Fruit fly (Drosophila melanogaster) whole organism, wandering third instar larva: ENCODE measurements around the gene Sgs5bis.
A peak's percentile ranks its signal among the peaks of the same experiment; 100 is the strongest.

Source experiments
- CG32264 ChIP-seq: fragments of 200-800 bp; sonication (Bioruptor generic); optimal IDR thresholded peaks from 2 replicates; lab custom pipeline; 2016; ENCODE audit warnings: missing biosample characterization, missing genetic modification characterization
- CG9705 ChIP-seq: fragments of 200-800 bp; sonication (Bioruptor generic); optimal IDR thresholded peaks from 2 replicates; lab custom pipeline; 2018; ENCODE audit warnings: missing biosample characterization, mild to moderate bottlenecking, missing genetic modification characterization
- CrebA ChIP-seq: fragments of 200-800 bp; sonication (Bioruptor generic); optimal IDR thresholded peaks from 2 replicates; lab custom pipeline; 2016; ENCODE audit warnings: missing biosample characterization, mild to moderate bottlenecking, missing genetic modification characterization, borderline replicate concordance
- Dfd ChIP-seq: fragments of >200 bp; optimal IDR thresholded peaks from 2 replicates; lab custom pipeline; 2017; ENCODE audit warnings: missing biosample characterization, missing genetic modification characterization
- Dif ChIP-seq: fragments of 200-275, 200-300 bp; sonication (Bioruptor generic); optimal IDR thresholded peaks from 2 replicates; lab custom pipeline; 2018; ENCODE audit warnings: missing biosample characterization, missing genetic modification characterization; ENCODE audit not compliant: partially characterized antibody
- Hr78 ChIP-seq: fragments of >200 bp; optimal IDR thresholded peaks from 2 replicates; lab custom pipeline; 2017; ENCODE audit warnings: missing biosample characterization, missing genetic modification characterization
- Jra ChIP-seq: sonication (Bioruptor generic); optimal IDR thresholded peaks from 2 replicates; lab custom pipeline; 2016; ENCODE audit warnings: missing biosample characterization, missing genetic modification characterization
- Mio ChIP-seq: sonication (Bioruptor generic); optimal IDR thresholded peaks from 2 replicates; lab custom pipeline; 2016; ENCODE audit warnings: missing biosample characterization, missing genetic modification characterization
- Myc ChIP-seq: fragments of >200 bp; optimal IDR thresholded peaks from 2 replicates; lab custom pipeline; 2017
- N ChIP-seq: fragments of >200 bp; optimal IDR thresholded peaks from 2 replicates; lab custom pipeline; 2018; ENCODE audit warnings: missing biosample characterization, missing external identifiers, missing genetic modification characterization
- OdsH ChIP-seq: fragments of 200-800 bp; sonication (Bioruptor generic); optimal IDR thresholded peaks from 2 replicates; lab custom pipeline; 2016; ENCODE audit warnings: missing biosample characterization, mild to moderate bottlenecking, missing genetic modification characterization
- Rel ChIP-seq, 2 experiments: fragments of 200-800 bp; sonication (Bioruptor generic) in 1 of 2; optimal IDR thresholded peaks; 2 replicates in 1 of 2; 3 replicates in 1 of 2; lab custom pipeline; 2016 to 2019; ENCODE audit warnings: mild to moderate bottlenecking in 2 of 2, missing biosample characterization in 2 of 2, missing genetic modification characterization in 2 of 2, moderate library complexity in 1 of 2
- Sp1 ChIP-seq: fragments of 200-800 bp; sonication (Bioruptor generic); optimal IDR thresholded peaks from 3 replicates; lab custom pipeline; 2019; ENCODE audit warnings: missing biosample characterization, mild to moderate bottlenecking, missing genetic modification characterization, moderate library complexity
- Vsx2 ChIP-seq: fragments of 200-300, 225-300 bp; sonication (Bioruptor generic); optimal IDR thresholded peaks from 2 replicates; lab custom pipeline; 2018; ENCODE audit warnings: missing biosample characterization, missing genetic modification characterization; ENCODE audit not compliant: partially characterized antibody
- dl ChIP-seq, 2 experiments: fragments of 175-275, 200-275 bp in 1 of 2; fragments of 200-275 bp in 1 of 2; sonication (Bioruptor generic); optimal IDR thresholded peaks; lab custom pipeline; 2018; ENCODE audit warnings: mild to moderate bottlenecking in 2 of 2, missing biosample characterization in 2 of 2, missing genetic modification characterization in 2 of 2, moderate library complexity in 2 of 2; ENCODE audit not compliant: partially characterized antibody in 2 of 2, insufficient read depth in 1 of 2
- dmrt93B ChIP-seq: fragments of 200-800 bp; sonication (Bioruptor generic); optimal IDR thresholded peaks from 2 replicates; lab custom pipeline; 2018; ENCODE audit warnings: missing biosample characterization, mild to moderate bottlenecking, missing genetic modification characterization
- dsf ChIP-seq: sonication (Bioruptor generic); optimal IDR thresholded peaks from 2 replicates; lab custom pipeline; 2016; ENCODE audit warnings: missing biosample characterization, missing genetic modification characterization, borderline replicate concordance
- ey ChIP-seq: fragments of 200-800 bp; sonication (Bioruptor generic); optimal IDR thresholded peaks from 2 replicates; lab custom pipeline; 2016; ENCODE audit warnings: missing biosample characterization, missing genetic modification characterization
- foxo ChIP-seq, 2 experiments: fragments of 200-800 bp; sonication (Bioruptor generic); optimal IDR thresholded peaks; 2 replicates in 1 of 2; 3 replicates in 1 of 2; lab custom pipeline; 2016 to 2017; ENCODE audit warnings: missing biosample characterization in 2 of 2, missing genetic modification characterization in 2 of 2
- fru ChIP-seq: fragments of 200-800 bp; sonication (Bioruptor generic); optimal IDR thresholded peaks from 3 replicates; lab custom pipeline; 2016; ENCODE audit warnings: missing biosample characterization, mild to moderate bottlenecking, missing genetic modification characterization
- h ChIP-seq: fragments of 200-800 bp; sonication (Bioruptor generic); optimal IDR thresholded peaks from 3 replicates; lab custom pipeline; 2016; ENCODE audit warnings: missing biosample characterization, mild to moderate bottlenecking, missing genetic modification characterization
- lola ChIP-seq: fragments of >200 bp; optimal IDR thresholded peaks from 2 replicates; lab custom pipeline; 2017; ENCODE audit warnings: missing biosample characterization, missing genetic modification characterization
- pan ChIP-seq: fragments of >200 bp; optimal IDR thresholded peaks from 2 replicates; lab custom pipeline; 2017
- psq ChIP-seq: fragments of 200-800 bp; sonication (Bioruptor generic); optimal IDR thresholded peaks from 3 replicates; lab custom pipeline; 2017; ENCODE audit warnings: missing biosample characterization, mild to moderate bottlenecking, missing genetic modification characterization, moderate library complexity
- sv ChIP-seq: fragments of 200-800 bp; sonication (Bioruptor generic); optimal IDR thresholded peaks from 3 replicates; lab custom pipeline; 2016; ENCODE audit warnings: missing biosample characterization, missing genetic modification characterization
- tai ChIP-seq: sonication (Bioruptor generic); optimal IDR thresholded peaks from 2 replicates; lab custom pipeline; 2016; ENCODE audit warnings: missing biosample characterization, missing genetic modification characterization
- woc ChIP-seq: sonication (Bioruptor generic); optimal IDR thresholded peaks from 2 replicates; lab custom pipeline; 2016; ENCODE audit warnings: missing biosample characterization, mild to moderate bottlenecking, missing genetic modification characterization

The Sgs5bis gene

dm6 chr3R:17605872-17606271 is 11.7 kb downstream of the Sgs5bis start, which contains the start of gene sll:
TSS of gene sll (plus strand) at chr3R:17606106.
- TF ChIP-seq Hr78 (GFP tag; lab: Kevin White, UChicago) (no peak), Dif (GFP tag; lab: Kevin White, UChicago) (no peak), N (no peak), Dfd (GFP tag; lab: Kevin White, UChicago) (no peak), psq (GFP tag; lab: Kevin White, UChicago) (no peak)

dm6 chr3R:17609059-17609458 is 14.9 kb downstream of the Sgs5bis start, which contains the start of gene CG14329:
TSS of gene CG14329 (plus strand) at chr3R:17609359.
- no peak for TF ChIP-seq Jra (GFP tag; lab: Kevin White, UChicago)

- TF ChIP-seq pan (lab: Kevin White, UChicago) (no peak), CrebA (GFP tag; lab: Kevin White, UChicago) (no peak), fru (GFP tag; lab: Kevin White, UChicago) (no peak), foxo (GFP tag; optimal IDR thresholded peaks at IDR 0.05; lab: Kevin White, UChicago) (no peak), sv (GFP tag; lab: Kevin White, UChicago) (no peak), dmrt93B (GFP tag; lab: Kevin White, UChicago) (no peak), Mio (GFP tag; lab: Kevin White, UChicago) (no peak)
Measured at dm6 chr3R:17611411-17611810, 17.2 kb downstream of the Sgs5bis start, which contains the start of gene Edg91. TSS of gene Edg91 (minus strand) at chr3R:17611511.

dm6 chr3R:17611836-17612235 is 17.6 kb downstream of the Sgs5bis start:
- TF ChIP-seq Mio (GFP tag; lab: Kevin White, UChicago) (no peak), fru (GFP tag; lab: Kevin White, UChicago) (no peak), tai (GFP tag; lab: Kevin White, UChicago) (no peak), Rel (GFP tag; optimal IDR thresholded peaks at IDR 0.05; lab: Kevin White, UChicago) (no peak), Rel (tag; optimal IDR thresholded peaks at IDR 0.05; lab: Kevin White, UChicago) (no peak), psq (GFP tag; lab: Kevin White, UChicago) (no peak), ey (GFP tag; lab: Kevin White, UChicago) (no peak), h (GFP tag; lab: Kevin White, UChicago) (no peak), pan (lab: Kevin White, UChicago) (no peak)

dm6 chr3R:17612587-17612986 is 18.4 kb downstream of the Sgs5bis start, which contains the start of gene CG34281:
TSS of gene CG34281 (plus strand) at chr3R:17612887.
- TF ChIP-seq Jra (GFP tag; lab: Kevin White, UChicago), result no peak
- no peak for TF ChIP-seq dl (GFP tag; optimal IDR thresholded peaks at IDR 0.05; lab: Kevin White, UChicago; ENCODE audit: insufficient read depth in 1 of 2, partially characterized antibody in 2 of 2)

- no peak for TF ChIP-seq psq (GFP tag; lab: Kevin White, UChicago)
- no peak for TF ChIP-seq lola (GFP tag; lab: Kevin White, UChicago)
- TF ChIP-seq h (GFP tag; lab: Kevin White, UChicago), result no peak
- TF ChIP-seq woc (GFP tag; lab: Kevin White, UChicago), result no peak
- TF ChIP-seq CG9705, result no peak
- no peak for TF ChIP-seq Sp1 (GFP tag; lab: Kevin White, UChicago)
Measured at dm6 chr3R:17613549-17613948, 19.4 kb downstream of the Sgs5bis start, which contains the start of gene CG14327. TSS of gene CG14327 (plus strand) at chr3R:17613709.

dm6 chr3R:17615076-17615475 is 20.9 kb downstream of the Sgs5bis start:
- TF ChIP-seq woc (GFP tag; lab: Kevin White, UChicago) (no peak), Myc (peak; percentile 56), dsf (no peak), lola (GFP tag; lab: Kevin White, UChicago) (no peak), N (peak; percentile 31)

- TF ChIP-seq pan (lab: Kevin White, UChicago) (no peak), Myc (no peak), fru (GFP tag; lab: Kevin White, UChicago) (no peak), Vsx2 (GFP tag; lab: Kevin White, UChicago) (no peak), Sp1 (GFP tag; lab: Kevin White, UChicago) (no peak), Rel (GFP tag; optimal IDR thresholded peaks at IDR 0.05; lab: Kevin White, UChicago) (no peak), Rel (tag; optimal IDR thresholded peaks at IDR 0.05; lab: Kevin White, UChicago) (no peak), OdsH (GFP tag; lab: Kevin White, UChicago) (no peak), dmrt93B (GFP tag; lab: Kevin White, UChicago) (no peak), N (no peak), ey (GFP tag; lab: Kevin White, UChicago) (no peak), sv (GFP tag; lab: Kevin White, UChicago) (no peak), CG9705 (no peak), CG32264 (no peak), woc (GFP tag; lab: Kevin White, UChicago) (no peak)
Measured at dm6 chr3R:17615746-17616145, 21.6 kb downstream of the Sgs5bis start.
